Fruit fly (Drosophila melanogaster) whole organism, embryonic: ENCODE results near the gene Sec13.

Source experiments
- Aef1 ChIP-seq: fragments of 200-800 bp; sonication (Bioruptor generic); IDR thresholded peaks from 3 replicates; pipeline ENCODE4 v1.3.6; 2022; ENCODE audit warnings: missing biosample characterization, missing genetic modification characterization
- Bgb ChIP-seq: fragments of 200-800 bp; sonication (Bioruptor generic); IDR thresholded peaks from 2 replicates; pipeline ENCODE4 v1.3.6; 2022; ENCODE audit warnings: missing biosample characterization, missing genetic modification characterization; ENCODE audit not compliant: partially characterized antibody
- CG10267 ChIP-seq: fragments of 200-800 bp; sonication (Bioruptor generic); optimal IDR thresholded peaks from 2 replicates; lab custom pipeline; 2018; ENCODE audit warnings: missing biosample characterization, mild to moderate bottlenecking, missing genetic modification characterization, moderate library complexity
- CG10959 ChIP-seq: fragments of 200-800 bp; sonication (Bioruptor generic); IDR thresholded peaks from 2 replicates; pipeline ENCODE4 v1.3.6; 2022; ENCODE audit warnings: missing biosample characterization, missing genetic modification characterization
- CG11085 ChIP-seq: fragments of 200-800 bp; sonication (Bioruptor generic); IDR thresholded peaks from 2 replicates; pipeline ENCODE4 v1.3.6; 2022; ENCODE audit warnings: missing biosample characterization, missing genetic modification characterization
- CG11695 ChIP-seq: fragments of 200-800 bp; sonication (Bioruptor generic); IDR thresholded peaks from 3 replicates; pipeline ENCODE4 v1.3.6; 2022; ENCODE audit warnings: missing biosample characterization, missing genetic modification characterization
- CG12942 ChIP-seq: fragments of 200-800 bp; sonication (Bioruptor generic); optimal IDR thresholded peaks from 3 replicates; lab custom pipeline; 2016; ENCODE audit warnings: missing biosample characterization, missing genetic modification characterization
- CG15011 ChIP-seq: fragments of 200-800 bp; sonication (Bioruptor generic); optimal IDR thresholded peaks from 3 replicates; lab custom pipeline; 2018; ENCODE audit warnings: missing biosample characterization, mild to moderate bottlenecking, missing genetic modification characterization
- CG1529 ChIP-seq: fragments of 200-800 bp; sonication (Bioruptor generic); optimal IDR thresholded peaks from 3 replicates; lab custom pipeline; 2018; ENCODE audit warnings: missing biosample characterization, missing genetic modification characterization
- CG16815 ChIP-seq: fragments of 200-800 bp; sonication (Bioruptor generic); optimal IDR thresholded peaks from 3 replicates; lab custom pipeline; 2017; ENCODE audit warnings: missing biosample characterization, mild to moderate bottlenecking, missing genetic modification characterization
- CG18476 ChIP-seq: fragments of 200-800 bp; sonication (Bioruptor generic); optimal IDR thresholded peaks from 2 replicates; lab custom pipeline; 2016; ENCODE audit warnings: missing biosample characterization, mild to moderate bottlenecking, missing genetic modification characterization
- CG2199 ChIP-seq: fragments of 200-800 bp; sonication (Bioruptor generic); IDR thresholded peaks from 3 replicates; pipeline ENCODE4 v1.3.6; 2022; ENCODE audit warnings: missing biosample characterization, missing genetic modification characterization
- CG2678 ChIP-seq: fragments of 200-800 bp; sonication (Bioruptor generic); optimal IDR thresholded peaks from 3 replicates; lab custom pipeline; 2019; ENCODE audit warnings: missing biosample characterization, mild to moderate bottlenecking, missing genetic modification characterization, moderate library complexity
- CG31441 ChIP-seq: fragments of 200-800 bp; sonication (Bioruptor generic); IDR thresholded peaks from 2 replicates; pipeline ENCODE4 v1.3.6; 2022; ENCODE audit warnings: missing biosample characterization, missing genetic modification characterization
- CG32767 ChIP-seq: fragments of 200-800 bp; sonication (Bioruptor generic); IDR thresholded peaks from 2 replicates; pipeline ENCODE4 v1.3.6; 2022; ENCODE audit warnings: missing biosample characterization, missing genetic modification characterization
- CG3407 ChIP-seq: fragments of 200-800 bp; sonication (Bioruptor generic); optimal IDR thresholded peaks from 2 replicates; lab custom pipeline; 2018; ENCODE audit warnings: missing biosample characterization, mild to moderate bottlenecking, missing genetic modification characterization
- CG42726 ChIP-seq: fragments of 200-800 bp; sonication (Bioruptor generic); IDR thresholded peaks from 2 replicates; pipeline ENCODE4 v1.3.6; 2022; ENCODE audit warnings: missing biosample characterization, missing genetic modification characterization; ENCODE audit not compliant: partially characterized antibody
- CG5953 ChIP-seq: fragments of 200-800 bp; sonication (Bioruptor generic); IDR thresholded peaks from 2 replicates; pipeline ENCODE4 v1.3.6; 2022; ENCODE audit warnings: missing biosample characterization, missing genetic modification characterization
- CG8089 ChIP-seq: fragments of 200-800 bp; sonication (Bioruptor generic); optimal IDR thresholded peaks from 3 replicates; lab custom pipeline; 2016; ENCODE audit warnings: missing biosample characterization, missing genetic modification characterization
- CG9437 ChIP-seq: fragments of 200-800 bp; sonication (Bioruptor generic); optimal IDR thresholded peaks from 2 replicates; lab custom pipeline; 2018; ENCODE audit warnings: missing biosample characterization, mild to moderate bottlenecking, missing genetic modification characterization
- Drgx ChIP-seq: fragments of 200-800 bp; sonication (Bioruptor generic); IDR thresholded peaks from 2 replicates; pipeline ENCODE4 v1.3.6; 2022; ENCODE audit warnings: missing biosample characterization, missing genetic modification characterization
- E2f2 ChIP-seq: fragments of 200-800 bp; sonication (Bioruptor generic); IDR thresholded peaks from 2 replicates; pipeline ENCODE4 v1.3.6; 2022; ENCODE audit warnings: missing biosample characterization, missing genetic modification characterization
- Hsf ChIP-seq: fragments of 200-800 bp; sonication (Bioruptor generic); optimal IDR thresholded peaks from 3 replicates; lab custom pipeline; 2016; ENCODE audit warnings: missing biosample characterization, missing genetic modification characterization
- Lhr ChIP-seq: fragments of 200-800 bp; sonication (Bioruptor generic); optimal IDR thresholded peaks from 3 replicates; lab custom pipeline; 2017; ENCODE audit warnings: mild to moderate bottlenecking, missing biosample characterization, missing genetic modification reagents, missing genetic modification characterization
- Lpt ChIP-seq: fragments of >200 bp; optimal IDR thresholded peaks from 2 replicates; lab custom pipeline; 2018; ENCODE audit warnings: missing biosample characterization, missing genetic modification characterization
- Neu2 ChIP-seq: fragments of 200-800 bp; sonication (Bioruptor generic); optimal IDR thresholded peaks from 3 replicates; lab custom pipeline; 2016; ENCODE audit warnings: missing biosample characterization, missing genetic modification characterization, borderline replicate concordance
- Nf-YA ChIP-seq: fragments of 200-800 bp; sonication (Bioruptor generic); IDR thresholded peaks from 2 replicates; pipeline ENCODE4 v1.3.6; 2022; ENCODE audit warnings: missing biosample characterization, missing genetic modification characterization
- Pdp1 ChIP-seq, 2 experiments: fragments of 200-800 bp; sonication (Bioruptor generic); optimal IDR thresholded peaks; 3 replicates each; lab custom pipeline; 2016; ENCODE audit warnings: missing biosample characterization in 2 of 2, missing genetic modification characterization in 2 of 2, mild to moderate bottlenecking in 1 of 2, moderate library complexity in 1 of 2
- Ptx1 ChIP-seq: fragments of 200-800 bp; sonication (Bioruptor generic); IDR thresholded peaks from 2 replicates; pipeline ENCODE4 v1.3.6; 2022; ENCODE audit warnings: missing biosample characterization, missing genetic modification characterization
- Taf1 ChIP-seq: fragments of 200-800 bp; sonication (Bioruptor generic); IDR thresholded peaks from 2 replicates; pipeline ENCODE4 v1.3.6; 2022; ENCODE audit warnings: missing biosample characterization, missing genetic modification characterization
- Trl ChIP-seq, 3 experiments: fragments of >200 bp in 2 of 3; fragments of 200-800 bp in 1 of 3; sonication (Bioruptor generic) in 1 of 3; optimal IDR thresholded peaks; 2 replicates in 1 of 3; 3 replicates in 2 of 3; lab custom pipeline; 2016 to 2017; ENCODE audit warnings: missing biosample characterization in 1 of 3, missing genetic modification characterization in 1 of 3
- Vsx1 ChIP-seq: fragments of 200-800 bp; sonication (Bioruptor generic); optimal IDR thresholded peaks from 2 replicates; lab custom pipeline; 2017; ENCODE audit warnings: missing biosample characterization, mild to moderate bottlenecking, missing genetic modification characterization, missing genetic modification reagents
- Xrp1 ChIP-seq: fragments of 200-800 bp; sonication (Bioruptor generic); IDR thresholded peaks from 2 replicates; pipeline ENCODE4 v1.3.6; 2022; ENCODE audit warnings: missing biosample characterization, missing genetic modification characterization
- chinmo ChIP-seq: fragments of 200-800 bp; sonication (Bioruptor generic); IDR thresholded peaks from 4 replicates; pipeline ENCODE4 v1.3.6; 2022; ENCODE audit warnings: missing biosample characterization, missing genetic modification characterization; ENCODE audit not compliant: partially characterized antibody
- da ChIP-seq: fragments of 200-800 bp; sonication (Bioruptor generic); optimal IDR thresholded peaks from 2 replicates; lab custom pipeline; 2016; ENCODE audit warnings: missing biosample characterization, missing genetic modification characterization
- gcm ChIP-seq: fragments of 200-800 bp; sonication (Bioruptor generic); optimal IDR thresholded peaks from 2 replicates; lab custom pipeline; 2019; ENCODE audit warnings: missing biosample characterization, mild to moderate bottlenecking, missing genetic modification characterization, moderate library complexity
- grau ChIP-seq: fragments of 200-800 bp; optimal IDR thresholded peaks from 3 replicates; lab custom pipeline; 2019; ENCODE audit warnings: missing biosample characterization, mild to moderate bottlenecking, missing genetic modification characterization, moderate library complexity
- gsb ChIP-seq: fragments of 200-800 bp; sonication (Bioruptor generic); IDR thresholded peaks from 2 replicates; pipeline ENCODE4 v1.3.6; 2022; ENCODE audit warnings: missing biosample characterization, missing genetic modification characterization
- kni ChIP-seq: fragments of 200-800 bp; sonication (Bioruptor generic); optimal IDR thresholded peaks from 3 replicates; lab custom pipeline; 2017; ENCODE audit warnings: mild to moderate bottlenecking, missing biosample characterization, missing genetic modification reagents, missing genetic modification characterization
- nerfin-1 ChIP-seq: fragments of 200-800 bp; sonication (Bioruptor generic); optimal IDR thresholded peaks from 3 replicates; lab custom pipeline; 2019; ENCODE audit warnings: missing biosample characterization, mild to moderate bottlenecking, missing genetic modification characterization, moderate library complexity
- nom ChIP-seq: fragments of 200-800 bp; sonication (Bioruptor generic); optimal IDR thresholded peaks from 2 replicates; lab custom pipeline; 2017; ENCODE audit warnings: missing biosample characterization, missing genetic modification characterization, mild to moderate bottlenecking, moderate library complexity, missing genetic modification reagents
- onecut ChIP-seq: fragments of 200-800 bp; sonication (Bioruptor generic); IDR thresholded peaks from 2 replicates; pipeline ENCODE4 v1.3.6; 2022; ENCODE audit warnings: missing biosample characterization, missing genetic modification characterization
- pb ChIP-seq: fragments of 200-800 bp; sonication (Bioruptor generic); optimal IDR thresholded peaks from 3 replicates; lab custom pipeline; 2016; ENCODE audit warnings: missing biosample characterization, missing genetic modification characterization
- row ChIP-seq: fragments of 200-800 bp; sonication (Bioruptor generic); IDR thresholded peaks from 3 replicates; pipeline ENCODE4 v1.3.6; 2022; ENCODE audit warnings: missing biosample characterization, missing genetic modification characterization
- sima ChIP-seq: fragments of 200-800 bp; sonication (Bioruptor generic); optimal IDR thresholded peaks from 2 replicates; lab custom pipeline; 2016; ENCODE audit warnings: missing biosample characterization, missing genetic modification characterization
- so ChIP-seq: fragments of 200-800 bp; sonication (Bioruptor generic); IDR thresholded peaks from 3 replicates; pipeline ENCODE4 v1.3.6; 2022; ENCODE audit warnings: missing biosample characterization, missing genetic modification characterization
- twi ChIP-seq: fragments of 200-800 bp; optimal IDR thresholded peaks from 2 replicates; lab custom pipeline; 2019; ENCODE audit warnings: missing biosample characterization, mild to moderate bottlenecking, missing genetic modification characterization, moderate library complexity
- unpg ChIP-seq: fragments of 200-800 bp; sonication (Bioruptor generic); optimal IDR thresholded peaks from 3 replicates; lab custom pipeline; 2018; ENCODE audit warnings: missing biosample characterization, mild to moderate bottlenecking, missing genetic modification characterization, moderate library complexity
- vfl ChIP-seq: fragments of 200-800 bp; sonication (Bioruptor generic); optimal IDR thresholded peaks from 2 replicates; lab custom pipeline; 2016; ENCODE audit warnings: missing biosample characterization, missing genetic modification characterization

Sec13 gene

dm6 chr3R:23345057-23345776 is 10.9 kb upstream of the Sec13 start (continued):
- TF ChIP-seq CG15011 = no peak
- no peak for TF ChIP-seq Bgb
- peak; percentile 24; the same call in 1 of the 2 replicates for TF ChIP-seq E2f2
- TF ChIP-seq Lpt (GFP tag; lab: Kevin White, UChicago) = no peak
- peak; percentile 63 for TF ChIP-seq CG31441 (GFP tag; lab: Robert Waterston, UW)
- peak; percentile 79 for TF ChIP-seq CG10267
- no peak for TF ChIP-seq twi (tag; lab: Kevin White, UChicago)
- TF ChIP-seq gsb = no peak
- TF ChIP-seq CG12942 (GFP tag; lab: Kevin White, UChicago) = no peak
- no peak for TF ChIP-seq Ptx1 (GFP tag; lab: Robert Waterston, UW)
- TF ChIP-seq CG11695 (GFP tag; lab: Robert Waterston, UW) = 0 out of 3 replicates have a peak, but pooled peaks have one; percentile 26
- TF ChIP-seq Vsx1 (GFP tag; lab: Kevin White, UChicago) = no peak
- TF ChIP-seq Taf1 (GFP tag; lab: Robert Waterston, UW) = no peak
- TF ChIP-seq grau (tag; lab: Kevin White, UChicago) = peak; percentile 42
- no peak for TF ChIP-seq onecut (GFP tag; lab: Robert Waterston, UW)
- TF ChIP-seq nom = peak; percentile 24
- TF ChIP-seq pb = no peak
- peak; percentile 43 for TF ChIP-seq CG2678
- peak; percentile 84 for TF ChIP-seq Xrp1 (GFP tag; lab: Robert Waterston, UW)
- TF ChIP-seq Hsf (GFP tag; lab: Kevin White, UChicago) = peak; percentile 6
- 0 out of 2 replicates have a peak, but pooled peaks have one; percentile 7 for TF ChIP-seq CG10959 (GFP tag; lab: Robert Waterston, UW)
- peak; percentile 70 for TF ChIP-seq Drgx (GFP tag; lab: Robert Waterston, UW)
- TF ChIP-seq CG1529 (GFP tag; lab: Kevin White, UChicago) = peak; percentile 17
- TF ChIP-seq CG32767 = 0 out of 2 replicates have a peak, but pooled peaks have one; percentile 15
- no peak for TF ChIP-seq kni (GFP tag; lab: Kevin White, UChicago)
- TF ChIP-seq CG5953 (GFP tag; lab: Robert Waterston, UW) = no peak
- no peak for TF ChIP-seq da (GFP tag; lab: Kevin White, UChicago)
- 0 out of 3 replicates have a peak, but pooled peaks have one; percentile 1 for TF ChIP-seq CG2199 (GFP tag; lab: Robert Waterston, UW)
- TF ChIP-seq CG3407 = no peak
- no peak for TF ChIP-seq Aef1 (GFP tag; lab: Robert Waterston, UW)
- TF ChIP-seq gcm (GFP tag; lab: Kevin White, UChicago) = peak; percentile 39
- TF ChIP-seq CG42726 = no peak
- TF ChIP-seq CG16815 (GFP tag; lab: Kevin White, UChicago) = peak; percentile 48
- no peak for TF ChIP-seq Neu2 (GFP tag; lab: Kevin White, UChicago)
- peak; percentile 58 for TF ChIP-seq row (GFP tag; lab: Robert Waterston, UW)
- no peak for TF ChIP-seq chinmo (GFP tag; lab: Robert Waterston, UW)
- no peak for TF ChIP-seq vfl (GFP tag; lab: Kevin White, UChicago)
- peak in 1 of 2 experiments; percentile 13 for TF ChIP-seq Trl (optimal IDR thresholded peaks at IDR 0.05; lab: Kevin White, UChicago)
- TF ChIP-seq Trl (GFP tag; optimal IDR thresholded peaks at IDR 0.05; lab: Kevin White, UChicago) = no peak
- no peak for TF ChIP-seq CG11085
- TF ChIP-seq Nf-YA (GFP tag; lab: Robert Waterston, UW) = no peak
- TF ChIP-seq so = no peak
- TF ChIP-seq Lhr = peak; percentile 0
- TF ChIP-seq unpg = peak; percentile 56
- TF ChIP-seq CG8089 = no peak
- TF ChIP-seq Pdp1 (GFP tag; optimal IDR thresholded peaks at IDR 0.05; lab: Kevin White, UChicago) = peak in 1 of 2 experiments; percentile 10
- no peak for TF ChIP-seq CG18476
- no peak for TF ChIP-seq sima (GFP tag; lab: Kevin White, UChicago)
- peak; percentile 2 for TF ChIP-seq CG9437 (GFP tag; lab: Kevin White, UChicago)
- peak; percentile 28 for TF ChIP-seq nerfin-1 (tag; lab: Kevin White, UChicago)
